Fruit fly (Drosophila melanogaster): ENCODE data around the gene Cyp6d5.

DNA sequence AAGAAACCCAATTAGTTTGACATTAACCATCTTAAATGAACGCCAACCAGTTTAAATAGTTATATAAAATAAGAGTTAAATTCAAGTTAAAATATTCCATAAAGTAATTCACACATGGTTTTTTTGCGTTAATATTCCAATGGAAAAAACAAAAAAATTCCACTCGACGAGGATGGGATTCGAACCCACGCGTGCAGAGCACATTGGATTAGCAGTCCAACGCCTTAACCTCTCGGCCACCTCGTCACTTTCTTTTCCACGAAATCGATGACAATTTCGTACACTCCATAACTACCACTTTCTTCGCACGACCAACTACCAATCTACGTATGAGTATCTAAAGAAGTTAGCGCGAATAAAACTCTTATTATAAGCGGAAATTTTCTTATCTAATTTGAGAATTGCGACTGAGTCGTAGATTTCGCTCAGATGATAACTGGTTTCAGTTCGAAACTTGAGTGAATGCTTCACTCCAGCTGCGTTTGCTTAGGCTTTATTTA is 15.4 kb downstream of the Cyp6d5 start:
- TF ChIP-seq CTCF (optimal IDR thresholded peaks at IDR 0.05) = no peak
- no peak for TF ChIP-seq CG8478 (optimal IDR thresholded peaks at IDR 0.05)

Measured in S2 (cell line).